Fruit fly (Drosophila melanogaster) whole organism, pupa: ENCODE data around the gene Nedd8.

Source experiments
- CG10348 ChIP-seq: fragments of 200-800 bp; sonication (Bioruptor generic); IDR thresholded peaks from 2 replicates; pipeline ENCODE4 v1.3.6; 2022; ENCODE audit warnings: missing biosample characterization, missing genetic modification characterization
- CG12605 ChIP-seq: fragments of 200-800 bp; sonication (Bioruptor generic); IDR thresholded peaks from 2 replicates; pipeline ENCODE4 v1.3.6; 2022; ENCODE audit warnings: missing biosample characterization, missing genetic modification characterization
- CG13204 ChIP-seq: fragments of 200-800 bp; sonication (Bioruptor generic); optimal IDR thresholded peaks from 2 replicates; lab custom pipeline; 2018; ENCODE audit warnings: missing biosample characterization, mild to moderate bottlenecking, missing genetic modification characterization, moderate library complexity
- CG14655 ChIP-seq: fragments of 200-800 bp; sonication (Bioruptor generic); optimal IDR thresholded peaks from 3 replicates; lab custom pipeline; 2017; ENCODE audit warnings: mild to moderate bottlenecking, missing biosample characterization, missing genetic modification reagents, missing genetic modification characterization
- CG15710 ChIP-seq: fragments of 200-800 bp; sonication (Bioruptor generic); optimal IDR thresholded peaks from 2 replicates; lab custom pipeline; 2018; ENCODE audit warnings: missing biosample characterization, mild to moderate bottlenecking, missing genetic modification characterization, moderate library complexity
- CG17806 ChIP-seq: fragments of 200-800 bp; sonication (Bioruptor generic); optimal IDR thresholded peaks from 2 replicates; lab custom pipeline; 2018; ENCODE audit warnings: missing biosample characterization, mild to moderate bottlenecking, missing genetic modification characterization, moderate library complexity
- CG32121 ChIP-seq: fragments of 200-800 bp; sonication (Bioruptor generic); IDR thresholded peaks from 2 replicates; pipeline ENCODE4 v1.3.6; 2022; ENCODE audit warnings: missing biosample characterization, missing genetic modification characterization
- CG34367 ChIP-seq: fragments of 200-800 bp; sonication (Bioruptor generic); optimal IDR thresholded peaks from 2 replicates; lab custom pipeline; 2018; ENCODE audit warnings: missing biosample characterization, mild to moderate bottlenecking, missing genetic modification characterization
- CG4496 ChIP-seq: fragments of 200-800 bp; sonication (Bioruptor generic); IDR thresholded peaks from 3 replicates; pipeline ENCODE4 v1.3.6; 2022; ENCODE audit warnings: missing biosample characterization, missing genetic modification characterization
- CG8159 ChIP-seq: fragments of 200-800 bp; sonication (Bioruptor generic); optimal IDR thresholded peaks from 3 replicates; lab custom pipeline; 2018; ENCODE audit warnings: missing biosample characterization, mild to moderate bottlenecking, missing genetic modification characterization, moderate library complexity
- CG8301 ChIP-seq: fragments of 200-800 bp; sonication (Bioruptor generic); optimal IDR thresholded peaks from 2 replicates; lab custom pipeline; 2018; ENCODE audit warnings: missing biosample characterization, mild to moderate bottlenecking, missing genetic modification characterization
- CG9948 ChIP-seq: fragments of 200-800 bp; sonication (Bioruptor generic); optimal IDR thresholded peaks from 2 replicates; lab custom pipeline; 2018; ENCODE audit warnings: missing biosample characterization, mild to moderate bottlenecking, missing genetic modification characterization, moderate library complexity
- D1 ChIP-seq: fragments of 200-800 bp; sonication (Bioruptor generic); optimal IDR thresholded peaks from 2 replicates; lab custom pipeline; 2018; ENCODE audit warnings: missing biosample characterization, mild to moderate bottlenecking, missing genetic modification characterization, moderate library complexity
- EcR ChIP-seq: fragments of 200-800 bp; sonication (Bioruptor generic); optimal IDR thresholded peaks from 3 replicates; lab custom pipeline; 2019; ENCODE audit warnings: missing biosample characterization, missing genetic modification characterization, mild to moderate bottlenecking, moderate library complexity, missing genetic modification reagents
- Ets98B ChIP-seq: fragments of 200-800 bp; sonication (Bioruptor generic); IDR thresholded peaks from 2 replicates; pipeline ENCODE4 v1.3.6; 2022; ENCODE audit warnings: missing biosample characterization, missing genetic modification characterization
- Pif1A ChIP-seq: fragments of 200-800 bp; sonication (Bioruptor generic); optimal IDR thresholded peaks from 3 replicates; lab custom pipeline; 2016; ENCODE audit warnings: missing biosample characterization, missing genetic modification characterization
- Pif1B ChIP-seq: fragments of 200-800 bp; sonication (Bioruptor generic); optimal IDR thresholded peaks from 3 replicates; lab custom pipeline; 2016; ENCODE audit warnings: missing biosample characterization, missing genetic modification characterization
- Snoo ChIP-seq: fragments of 200-800 bp; sonication (Bioruptor generic); optimal IDR thresholded peaks from 3 replicates; lab custom pipeline; 2017; ENCODE audit warnings: missing biosample characterization, mild to moderate bottlenecking, missing genetic modification characterization, inconsistent platforms
- fd96Ca ChIP-seq: fragments of 200-800 bp; sonication (Bioruptor generic); IDR thresholded peaks from 3 replicates; pipeline ENCODE4 v1.3.6; 2022; ENCODE audit warnings: missing biosample characterization, missing genetic modification characterization
- gl ChIP-seq: fragments of 200-800 bp; sonication (Bioruptor generic); optimal IDR thresholded peaks from 2 replicates; lab custom pipeline; 2018; ENCODE audit warnings: missing biosample characterization, mild to moderate bottlenecking, missing genetic modification characterization
- rn ChIP-seq: fragments of 200-800 bp; sonication (Bioruptor generic); IDR thresholded peaks from 2 replicates; pipeline ENCODE4 v1.3.6; 2022; ENCODE audit warnings: missing biosample characterization, missing genetic modification characterization

Gene Nedd8

DNA sequence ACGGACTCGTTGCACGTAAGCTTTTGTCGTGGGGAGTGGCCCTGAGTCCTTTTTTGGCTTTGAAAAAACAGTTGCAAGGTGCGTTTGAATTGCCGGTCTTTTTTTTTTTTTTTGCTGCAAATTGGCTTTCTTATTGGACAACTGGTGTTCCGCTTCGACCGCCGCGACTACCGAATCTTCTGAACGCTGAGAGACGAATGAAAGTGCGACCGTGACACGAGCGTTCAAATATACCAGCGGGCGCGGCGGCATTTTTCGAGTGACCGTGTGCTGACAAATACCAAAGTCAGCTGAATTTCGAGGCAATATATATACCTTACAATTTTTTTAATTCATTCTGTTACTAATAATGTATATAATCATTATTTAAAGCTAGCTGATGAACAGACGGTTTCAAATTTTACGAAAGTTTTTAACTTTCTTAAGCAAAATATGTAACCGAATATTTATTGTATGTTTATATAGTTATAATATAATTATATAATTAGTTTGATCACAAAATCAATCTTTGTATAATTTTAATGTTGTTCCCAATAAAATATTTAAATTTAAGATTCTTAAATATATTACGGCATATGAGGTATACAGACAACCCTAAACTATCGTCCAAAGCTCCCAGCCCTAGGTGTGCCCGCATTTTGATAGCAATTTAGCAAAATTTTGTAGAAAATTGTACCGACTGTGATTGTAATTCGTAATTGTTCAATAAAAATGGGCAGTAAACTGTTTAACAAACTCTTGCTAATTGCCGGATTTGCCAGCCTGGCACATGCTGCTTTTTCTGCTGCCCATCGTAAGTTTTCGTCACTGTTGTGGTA, 35.6 kb upstream of the Nedd8 start, which contains the start of the genes Swip-1 and EMC5:
Gene Swip-1 (minus strand): TSS at position 203 of the 818 bp plus-strand sequence.
Gene EMC5 (plus strand): TSS at position 630 of the 818 bp plus-strand sequence.
- TF ChIP-seq CG34367 (tag; lab: Kevin White, UChicago): peak; percentile 31
- peak; percentile 39; the same call in 1 of the 3 replicates for TF ChIP-seq CG4496 (GFP tag; lab: Robert Waterston, UW)
- TF ChIP-seq CG12605 (GFP tag; lab: Robert Waterston, UW): no peak
- TF ChIP-seq gl: no peak
- TF ChIP-seq CG8159 (tag; lab: Kevin White, UChicago): peak; percentile 68
- peak; percentile 61 for TF ChIP-seq CG15710 (tag; lab: Kevin White, UChicago)
- TF ChIP-seq D1 (tag; lab: Kevin White, UChicago): peak; percentile 16
- peak; percentile 50 for TF ChIP-seq CG14655
- 0 out of 2 replicates have a peak, but pooled peaks have one; percentile 9 for TF ChIP-seq rn (GFP tag; lab: Robert Waterston, UW)
- TF ChIP-seq CG10348: no peak
- peak; percentile 23 for TF ChIP-seq Pif1A
- TF ChIP-seq CG17806 (tag; lab: Kevin White, UChicago): peak; percentile 32
- peak; percentile 2 for TF ChIP-seq Pif1B
- 0 out of 3 replicates have a peak, but pooled peaks have one; percentile 36 for TF ChIP-seq fd96Ca (GFP tag; lab: Robert Waterston, UW)
- no peak for TF ChIP-seq CG13204 (GFP tag; lab: Kevin White, UChicago)
- TF ChIP-seq EcR (GFP tag; lab: Kevin White, UChicago): no peak
- no peak for TF ChIP-seq CG8301 (tag; lab: Kevin White, UChicago)
- no peak; the same call in 1 of the 2 replicates for TF ChIP-seq CG32121 (GFP tag; lab: Robert Waterston, UW)
- TF ChIP-seq Snoo (tag; lab: Kevin White, UChicago): no peak
- peak; percentile 38; the same call in 1 of the 2 replicates for TF ChIP-seq Ets98B
- peak; percentile 31 for TF ChIP-seq CG9948

DNA sequence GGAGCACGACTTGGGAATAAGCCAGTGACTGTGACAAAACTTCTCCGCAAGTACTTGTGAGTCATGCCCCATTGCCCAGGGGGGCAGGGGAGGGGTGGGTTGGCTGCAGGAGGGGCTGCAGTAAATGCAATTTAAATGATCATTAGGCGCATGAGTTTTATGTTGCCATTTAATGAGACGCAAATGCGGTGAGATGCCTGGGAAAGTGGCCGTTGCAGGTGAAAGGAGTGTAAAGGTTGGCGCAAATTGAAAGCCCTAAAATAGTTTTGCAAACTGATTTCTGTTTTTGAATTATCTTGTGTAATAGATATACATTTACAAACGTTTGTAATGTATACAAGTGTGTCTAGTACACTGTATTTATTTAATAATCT, 34.5 kb upstream of the Nedd8 start:
- TF ChIP-seq CG9948: no peak
- no peak for TF ChIP-seq CG34367 (tag; lab: Kevin White, UChicago)

DNA sequence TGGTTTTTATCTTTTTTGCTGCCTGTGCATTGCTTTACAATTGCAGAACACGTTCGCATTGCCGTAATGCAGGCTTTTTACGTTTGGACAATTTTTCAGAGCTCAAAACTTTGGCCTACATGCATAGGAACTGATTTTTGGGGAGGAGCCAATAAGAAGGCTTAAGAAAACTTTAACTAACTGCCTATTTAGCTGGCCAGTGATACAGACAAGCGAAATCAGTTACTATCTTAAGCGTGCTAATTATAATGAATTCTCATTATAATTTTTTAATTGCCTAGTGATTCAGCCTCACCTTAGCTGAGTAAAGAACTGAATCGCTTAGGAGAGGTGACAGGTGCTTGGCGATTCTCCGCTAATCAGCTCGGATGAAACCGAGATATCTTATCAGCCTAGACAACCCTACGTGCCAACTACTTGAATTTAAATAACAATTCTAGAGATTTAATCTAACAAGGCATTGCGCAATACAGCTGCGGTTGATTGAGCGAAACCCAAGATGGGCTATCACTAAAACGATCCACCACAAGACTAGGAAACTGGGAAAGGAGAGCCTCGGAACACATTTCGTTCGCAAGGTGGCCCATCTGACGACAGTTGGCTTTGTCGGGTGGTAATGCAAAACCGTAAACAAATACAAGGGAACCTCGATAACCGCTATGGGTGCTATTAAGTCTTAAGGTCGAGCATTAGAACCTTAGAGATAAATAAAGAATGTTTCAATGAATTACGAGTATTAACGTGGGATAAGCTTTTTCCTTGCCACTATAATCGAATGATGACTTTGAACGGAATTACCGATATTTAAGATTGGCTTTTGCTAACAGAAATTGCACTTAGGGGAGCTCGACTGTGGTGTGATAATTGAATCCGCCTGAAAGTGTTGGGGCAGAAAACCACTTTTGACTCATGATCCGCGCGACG, 33.8 kb upstream of the Nedd8 start:
- TF ChIP-seq CG15710 (tag; lab: Kevin White, UChicago): peak; percentile 12
- TF ChIP-seq CG14655: peak; percentile 36
- peak; percentile 6 for TF ChIP-seq Pif1A
- no peak for TF ChIP-seq EcR (GFP tag; lab: Kevin White, UChicago)
- TF ChIP-seq CG10348: no peak
- peak; percentile 9 for TF ChIP-seq CG8301 (tag; lab: Kevin White, UChicago)
- TF ChIP-seq CG13204 (GFP tag; lab: Kevin White, UChicago): no peak
- no peak for TF ChIP-seq Pif1B
- no peak for TF ChIP-seq CG12605 (GFP tag; lab: Robert Waterston, UW)
- peak; percentile 9 for TF ChIP-seq CG8159 (tag; lab: Kevin White, UChicago)
- no peak for TF ChIP-seq gl
- no peak for TF ChIP-seq CG34367 (tag; lab: Kevin White, UChicago)
- TF ChIP-seq CG9948: no peak

DNA sequence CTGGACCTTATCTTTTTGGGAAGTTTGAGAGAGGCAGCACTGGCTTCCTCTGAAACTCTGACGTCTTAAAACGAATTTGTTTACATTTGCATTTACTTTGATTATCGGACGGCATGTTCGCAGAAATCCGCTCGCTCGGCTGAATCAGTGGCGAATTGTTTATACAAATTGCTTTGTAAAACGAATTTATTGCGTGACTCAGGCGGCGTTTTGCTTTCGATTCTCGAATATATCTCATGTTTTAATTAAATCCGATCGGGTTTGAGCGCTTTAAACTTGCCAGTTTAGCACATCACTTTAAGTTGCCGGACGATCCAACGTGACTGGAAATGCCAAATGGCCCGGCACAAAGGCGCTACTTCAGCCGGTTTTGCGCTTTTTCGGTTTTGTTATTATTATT, 32.5 kb upstream of the Nedd8 start:
- no peak for TF ChIP-seq fd96Ca (GFP tag; lab: Robert Waterston, UW)
- no peak for TF ChIP-seq gl
- no peak for TF ChIP-seq CG8301 (tag; lab: Kevin White, UChicago)
- TF ChIP-seq D1 (tag; lab: Kevin White, UChicago): no peak
- no peak for TF ChIP-seq Pif1B
- no peak for TF ChIP-seq CG15710 (tag; lab: Kevin White, UChicago)
- no peak for TF ChIP-seq CG13204 (GFP tag; lab: Kevin White, UChicago)
- no peak for TF ChIP-seq CG14655
- no peak for TF ChIP-seq CG32121 (GFP tag; lab: Robert Waterston, UW)
- TF ChIP-seq CG8159 (tag; lab: Kevin White, UChicago): no peak
- no peak for TF ChIP-seq EcR (GFP tag; lab: Kevin White, UChicago)

DNA sequence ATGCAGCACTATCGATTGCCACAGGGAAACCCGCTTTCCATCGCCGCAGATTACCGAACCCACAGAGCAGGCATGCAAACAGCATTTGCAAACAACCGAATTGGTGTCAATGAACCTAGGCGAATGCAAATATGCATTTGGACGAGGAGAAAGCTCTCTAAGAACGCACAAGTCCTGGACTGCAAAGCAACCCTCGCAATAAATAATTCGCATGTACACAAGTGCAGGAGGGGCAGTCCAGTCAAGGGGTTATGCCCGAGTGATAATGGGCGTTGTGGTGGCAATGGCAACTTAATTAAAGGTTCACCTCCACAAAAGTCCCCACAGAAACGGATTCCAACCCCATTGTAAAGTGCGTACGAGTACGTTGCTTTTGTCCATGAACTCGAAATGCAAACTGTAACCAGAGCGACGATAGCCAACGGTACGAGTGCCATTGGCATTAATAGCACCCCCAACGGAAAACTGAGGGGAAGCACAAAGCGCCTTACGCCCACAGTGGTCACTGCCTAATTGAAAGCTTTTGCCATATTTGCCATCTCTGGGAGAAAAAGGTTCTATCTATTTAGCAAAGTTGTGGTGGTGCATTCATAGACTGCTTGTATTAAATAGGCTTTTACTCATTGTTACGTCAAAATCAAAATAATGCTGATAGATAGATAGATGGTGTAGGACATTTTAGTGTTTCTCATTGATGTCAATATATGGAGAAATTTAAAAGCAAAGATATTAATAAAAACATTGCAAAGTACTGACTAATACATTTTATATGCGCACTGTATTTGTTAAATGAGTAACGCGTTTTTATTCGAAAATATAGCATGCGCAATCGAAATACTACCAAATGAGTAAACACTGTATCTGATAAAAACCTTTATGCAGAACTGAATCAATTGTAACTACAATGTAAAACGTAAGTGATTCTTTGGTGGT, 31.5 kb upstream of the Nedd8 start:
- TF ChIP-seq EcR (GFP tag; lab: Kevin White, UChicago) (peak; percentile 85), CG8159 (tag; lab: Kevin White, UChicago) (peak; percentile 34), CG10348 (no peak), CG32121 (GFP tag; lab: Robert Waterston, UW) (no peak), CG15710 (tag; lab: Kevin White, UChicago) (peak; percentile 21)
- TF ChIP-seq, all 21 proteins: peak for 3
